Fruit fly (Drosophila melanogaster) whole organism, embryonic: ENCODE measurements around the gene Zaf1.

Experiments
- Abd-B ChIP-seq: fragments of 200-800 bp; sonication (Bioruptor generic); optimal IDR thresholded peaks from 2 replicates; lab custom pipeline; 2018; ENCODE audit warnings: missing biosample characterization, mild to moderate bottlenecking, missing genetic modification characterization, moderate library complexity
- Aef1 ChIP-seq: fragments of 200-800 bp; sonication (Bioruptor generic); IDR thresholded peaks from 3 replicates; pipeline ENCODE4 v1.3.6; 2022; ENCODE audit warnings: missing biosample characterization, missing genetic modification characterization
- Antp ChIP-seq: fragments of 200-800 bp; sonication (Bioruptor generic); optimal IDR thresholded peaks from 3 replicates; lab custom pipeline; 2016; ENCODE audit warnings: missing biosample characterization, missing genetic modification characterization
- Atf6 ChIP-seq: fragments of 200-800 bp; sonication (Bioruptor generic); IDR thresholded peaks from 2 replicates; pipeline ENCODE4 v1.3.6; 2022; ENCODE audit warnings: missing biosample characterization, missing genetic modification characterization
- Bteb2 ChIP-seq: fragments of 200-800 bp; sonication (Bioruptor generic); optimal IDR thresholded peaks from 2 replicates; lab custom pipeline; 2016; ENCODE audit warnings: missing biosample characterization, missing genetic modification characterization
- CG1024 ChIP-seq: fragments of 200-800 bp; sonication (Bioruptor generic); IDR thresholded peaks from 2 replicates; pipeline ENCODE4 v1.3.6; 2022; ENCODE audit warnings: missing biosample characterization, missing genetic modification characterization
- CG11398 ChIP-seq: fragments of 200-800 bp; sonication (Bioruptor generic); optimal IDR thresholded peaks from 2 replicates; lab custom pipeline; 2016; ENCODE audit warnings: missing biosample characterization, missing genetic modification characterization
- CG13287 ChIP-seq: fragments of 200-800 bp; sonication (Bioruptor generic); IDR thresholded peaks from 2 replicates; pipeline ENCODE4 v1.3.6; 2022; ENCODE audit warnings: missing biosample characterization, missing genetic modification characterization; ENCODE audit not compliant: partially characterized antibody
- CG17361 ChIP-seq: fragments of 200-800 bp; sonication (Bioruptor generic); IDR thresholded peaks from 3 replicates; pipeline ENCODE4 v1.3.6; 2022; ENCODE audit warnings: missing biosample characterization, missing genetic modification characterization
- CG2120 ChIP-seq: fragments of 200-800 bp; sonication (Bioruptor generic); optimal IDR thresholded peaks from 3 replicates; lab custom pipeline; 2016; ENCODE audit warnings: missing biosample characterization, missing genetic modification characterization
- CG2199 ChIP-seq: fragments of 200-800 bp; sonication (Bioruptor generic); IDR thresholded peaks from 3 replicates; pipeline ENCODE4 v1.3.6; 2022; ENCODE audit warnings: missing biosample characterization, missing genetic modification characterization
- CG2875 ChIP-seq: fragments of 200-800 bp; sonication (Bioruptor generic); optimal IDR thresholded peaks from 2 replicates; lab custom pipeline; 2017; ENCODE audit warnings: missing biosample characterization, mild to moderate bottlenecking, missing genetic modification characterization, missing genetic modification reagents
- CG32532 ChIP-seq: fragments of 200-800 bp; sonication (Bioruptor generic); IDR thresholded peaks from 2 replicates; pipeline ENCODE4 v1.3.6; 2022; ENCODE audit warnings: missing biosample characterization, missing genetic modification characterization
- CG3281 ChIP-seq: fragments of 200-800 bp; sonication (Bioruptor generic); optimal IDR thresholded peaks from 3 replicates; lab custom pipeline; 2017; ENCODE audit warnings: missing biosample characterization, mild to moderate bottlenecking, missing genetic modification characterization
- CG34224 ChIP-seq: fragments of 200-800 bp; sonication (Bioruptor generic); IDR thresholded peaks from 3 replicates; pipeline ENCODE4 v1.3.6; 2022; ENCODE audit warnings: missing biosample characterization, missing genetic modification characterization; ENCODE audit not compliant: partially characterized antibody
- CG34422 ChIP-seq: fragments of 200-800 bp; sonication (Bioruptor generic); IDR thresholded peaks from 3 replicates; pipeline ENCODE4 v1.3.6; 2022; ENCODE audit warnings: missing biosample characterization, missing genetic modification characterization
- CG4854 ChIP-seq: fragments of 200-800 bp; sonication (Bioruptor generic); optimal IDR thresholded peaks from 2 replicates; lab custom pipeline; 2016; ENCODE audit warnings: missing biosample characterization, missing genetic modification characterization, inconsistent platforms
- CG5953 ChIP-seq: fragments of 200-800 bp; sonication (Bioruptor generic); IDR thresholded peaks from 2 replicates; pipeline ENCODE4 v1.3.6; 2022; ENCODE audit warnings: missing biosample characterization, missing genetic modification characterization
- CG7928 ChIP-seq: fragments of 200-800 bp; sonication (Bioruptor generic); optimal IDR thresholded peaks from 2 replicates; lab custom pipeline; 2017; ENCODE audit warnings: missing biosample characterization, mild to moderate bottlenecking, missing genetic modification characterization
- CG8388 ChIP-seq: fragments of 200-800 bp; sonication (Bioruptor generic); optimal IDR thresholded peaks from 2 replicates; lab custom pipeline; 2019; ENCODE audit warnings: missing biosample characterization, mild to moderate bottlenecking, missing genetic modification characterization, moderate library complexity
- CG8944 ChIP-seq: fragments of 200-800 bp; sonication (Bioruptor generic); optimal IDR thresholded peaks from 3 replicates; lab custom pipeline; 2016; ENCODE audit warnings: missing biosample characterization, missing genetic modification characterization
- D ChIP-seq, 2 experiments: fragments of 200-800 bp in 1 of 2; fragments of >200 bp in 1 of 2; sonication (Bioruptor generic) in 1 of 2; optimal IDR thresholded peaks; 2 replicates in 1 of 2; 3 replicates in 1 of 2; lab custom pipeline; 2017; ENCODE audit warnings: mild to moderate bottlenecking in 1 of 2, missing biosample characterization in 1 of 2, missing genetic modification characterization in 1 of 2, missing genetic modification reagents in 1 of 2
- Doc2 ChIP-seq: fragments of 200-800 bp; sonication (Bioruptor generic); IDR thresholded peaks from 2 replicates; pipeline ENCODE4 v1.3.6; 2022; ENCODE audit warnings: missing biosample characterization, missing genetic modification characterization
- Doc3 ChIP-seq: fragments of 200-800 bp; sonication (Bioruptor generic); IDR thresholded peaks from 3 replicates; pipeline ENCODE4 v1.3.6; 2022; ENCODE audit warnings: missing biosample characterization, missing genetic modification characterization; ENCODE audit not compliant: partially characterized antibody
- Eip74EF ChIP-seq, 2 experiments: fragments of 200-800 bp in 1 of 2; fragments of >200 bp in 1 of 2; sonication (Bioruptor generic) in 1 of 2; optimal IDR thresholded peaks; 2 replicates each; lab custom pipeline; 2017 to 2019; ENCODE audit warnings: missing biosample characterization in 2 of 2, missing genetic modification characterization in 2 of 2, mild to moderate bottlenecking in 1 of 2, moderate library complexity in 1 of 2
- HHEX ChIP-seq: fragments of 200-800 bp; sonication (Bioruptor generic); optimal IDR thresholded peaks from 3 replicates; lab custom pipeline; 2017; ENCODE audit warnings: missing biosample characterization, mild to moderate bottlenecking, missing genetic modification characterization, missing genetic modification reagents
- Jarid2 ChIP-seq: fragments of 200-800 bp; sonication (Bioruptor generic); optimal IDR thresholded peaks from 3 replicates; lab custom pipeline; 2017; ENCODE audit warnings: mild to moderate bottlenecking, missing biosample characterization, missing genetic modification reagents, missing genetic modification characterization
- MBD-R2 ChIP-seq: fragments of 200-800 bp; sonication (Bioruptor generic); IDR thresholded peaks from 2 replicates; pipeline ENCODE4 v1.3.6; 2022; ENCODE audit warnings: missing biosample characterization, missing genetic modification characterization
- NC2α ChIP-seq: fragments of 200-800 bp; sonication (Bioruptor generic); optimal IDR thresholded peaks from 2 replicates; lab custom pipeline; 2016; ENCODE audit warnings: missing biosample characterization, missing genetic modification characterization
- Sin3A ChIP-seq: fragments of >200 bp; optimal IDR thresholded peaks from 2 replicates; lab custom pipeline; 2018
- Spps ChIP-seq: fragments of 200-800 bp; sonication (Bioruptor generic); optimal IDR thresholded peaks from 2 replicates; lab custom pipeline; 2018; ENCODE audit warnings: missing biosample characterization, mild to moderate bottlenecking, missing genetic modification characterization
- TFAM ChIP-seq: fragments of 200-800 bp; sonication (Bioruptor generic); optimal IDR thresholded peaks from 2 replicates; lab custom pipeline; 2017; ENCODE audit warnings: missing biosample characterization, missing genetic modification characterization, inconsistent platforms
- ara ChIP-seq: fragments of 200-800 bp; sonication (Bioruptor generic); IDR thresholded peaks from 2 replicates; pipeline ENCODE4 v1.3.6; 2022; ENCODE audit warnings: missing biosample characterization, missing genetic modification characterization
- bbx ChIP-seq: fragments of 200-800 bp; sonication (Bioruptor generic); IDR thresholded peaks from 2 replicates; pipeline ENCODE4 v1.3.6; 2022; ENCODE audit warnings: missing biosample characterization, missing genetic modification characterization; ENCODE audit not compliant: partially characterized antibody
- br ChIP-seq: fragments of >200 bp; optimal IDR thresholded peaks from 2 replicates; lab custom pipeline; 2017
- btn ChIP-seq: fragments of 200-800 bp; sonication (Bioruptor generic); optimal IDR thresholded peaks from 2 replicates; lab custom pipeline; 2016; ENCODE audit warnings: missing biosample characterization, missing genetic modification characterization
- cad ChIP-seq: fragments of >200 bp; optimal IDR thresholded peaks from 2 replicates; lab custom pipeline; 2017; ENCODE audit warnings: missing biosample characterization, missing genetic modification characterization
- caup ChIP-seq: fragments of 200-800 bp; sonication (Bioruptor generic); optimal IDR thresholded peaks from 3 replicates; lab custom pipeline; 2017; ENCODE audit warnings: missing biosample characterization, mild to moderate bottlenecking, missing genetic modification characterization, moderate library complexity; ENCODE audit not compliant: severe bottlenecking
- chm ChIP-seq: fragments of 200-800 bp; sonication (Bioruptor generic); IDR thresholded peaks from 2 replicates; pipeline ENCODE4 v1.3.6; 2022; ENCODE audit warnings: missing biosample characterization, missing genetic modification characterization
- croc ChIP-seq: fragments of 200-800 bp; sonication (Bioruptor generic); conservative IDR thresholded peaks from 3 replicates; pipeline ENCODE4 v1.3.6; 2022; ENCODE audit warnings: missing biosample characterization, missing genetic modification characterization
- hth ChIP-seq: fragments of >200 bp; optimal IDR thresholded peaks from 2 replicates; lab custom pipeline; 2017; ENCODE audit warnings: inconsistent platforms
- luna ChIP-seq: fragments of 200-800 bp; sonication (Bioruptor generic); optimal IDR thresholded peaks from 2 replicates; lab custom pipeline; 2016; ENCODE audit warnings: missing biosample characterization, missing genetic modification characterization
- mld ChIP-seq: fragments of 200-800 bp; sonication (Bioruptor generic); IDR thresholded peaks from 3 replicates; pipeline ENCODE4 v1.3.6; 2022; ENCODE audit warnings: missing biosample characterization, missing genetic modification characterization; ENCODE audit not compliant: partially characterized antibody
- pnt ChIP-seq: fragments of 200-800 bp; sonication (Bioruptor generic); optimal IDR thresholded peaks from 3 replicates; lab custom pipeline; 2016; ENCODE audit warnings: missing biosample characterization, missing genetic modification characterization
- psq ChIP-seq: fragments of 200-800 bp; sonication (Bioruptor generic); optimal IDR thresholded peaks from 2 replicates; lab custom pipeline; 2017; ENCODE audit warnings: missing biosample characterization, missing genetic modification characterization
- slou ChIP-seq: fragments of 200-800 bp; sonication (Bioruptor generic); optimal IDR thresholded peaks from 3 replicates; lab custom pipeline; 2016; ENCODE audit warnings: missing biosample characterization, missing genetic modification characterization
- tio ChIP-seq: fragments of 200-800 bp; sonication (Bioruptor generic); optimal IDR thresholded peaks from 2 replicates; lab custom pipeline; 2017; ENCODE audit warnings: missing biosample characterization, missing genetic modification characterization, inconsistent platforms
- toy ChIP-seq: fragments of 200-800 bp; sonication (Bioruptor generic); IDR thresholded peaks from 2 replicates; pipeline ENCODE4 v1.3.6; 2022; ENCODE audit warnings: missing biosample characterization, missing genetic modification characterization
- trem ChIP-seq: fragments of 200-800 bp; optimal IDR thresholded peaks from 3 replicates; lab custom pipeline; 2019; ENCODE audit warnings: missing biosample characterization, mild to moderate bottlenecking, missing genetic modification characterization, moderate library complexity
- vfl ChIP-seq: fragments of 200-800 bp; sonication (Bioruptor generic); optimal IDR thresholded peaks from 2 replicates; lab custom pipeline; 2016; ENCODE audit warnings: missing biosample characterization, missing genetic modification characterization
- wdn ChIP-seq: fragments of 200-800 bp; sonication (Bioruptor generic); IDR thresholded peaks from 2 replicates; pipeline ENCODE4 v1.3.6; 2022; ENCODE audit warnings: missing biosample characterization, missing genetic modification characterization
- zfh2 ChIP-seq: fragments of 200-800 bp; sonication (Bioruptor generic); optimal IDR thresholded peaks from 2 replicates; lab custom pipeline; 2016; ENCODE audit warnings: missing biosample characterization, missing genetic modification characterization

Zaf1 gene

dm6 chr3R:11663441-11663840 lies 38.0 kb upstream of the Zaf1 start:
- TF ChIP-seq wdn (GFP tag; lab: Robert Waterston, UW) = no peak
- TF ChIP-seq bbx (GFP tag; lab: Robert Waterston, UW) = no peak
- TF ChIP-seq CG2875 (GFP tag; lab: Kevin White, UChicago) = peak; percentile 19
- no peak for TF ChIP-seq chm (GFP tag; lab: Robert Waterston, UW)
- no peak for TF ChIP-seq Antp (GFP tag; lab: Kevin White, UChicago)
- no peak for TF ChIP-seq TFAM (GFP tag; lab: Kevin White, UChicago)
- no peak for TF ChIP-seq Spps
- TF ChIP-seq CG7928 = no peak
- no peak for TF ChIP-seq CG32532 (GFP tag; lab: Robert Waterston, UW)
- TF ChIP-seq CG2199 = no peak
- TF ChIP-seq btn (GFP tag; lab: Kevin White, UChicago) = no peak
- TF ChIP-seq psq (GFP tag; lab: Kevin White, UChicago) = no peak
- no peak for TF ChIP-seq CG13287 (GFP tag; lab: Robert Waterston, UW)
- TF ChIP-seq CG11398 (GFP tag; lab: Kevin White, UChicago) = no peak
- peak; percentile 49 for TF ChIP-seq Abd-B (GFP tag; lab: Kevin White, UChicago)
- TF ChIP-seq HHEX (GFP tag; lab: Kevin White, UChicago) = no peak
- TF ChIP-seq NC2α (GFP tag; lab: Kevin White, UChicago) = no peak
- no peak for TF ChIP-seq Sin3A (lab: Kevin White, UChicago)
- no peak for TF ChIP-seq ara (GFP tag; lab: Robert Waterston, UW)
- no peak for TF ChIP-seq mld (GFP tag; lab: Robert Waterston, UW)
- 0 out of 3 replicates have a peak, but pooled peaks have one; percentile 34 for TF ChIP-seq CG34422 (GFP tag; lab: Robert Waterston, UW)
- no peak for TF ChIP-seq tio (GFP tag; lab: Kevin White, UChicago)
- TF ChIP-seq Aef1 (GFP tag; lab: Robert Waterston, UW) = no peak
- no peak for TF ChIP-seq MBD-R2 (GFP tag; lab: Robert Waterston, UW)
- TF ChIP-seq CG34224 (GFP tag; lab: Robert Waterston, UW) = no peak
- no peak for TF ChIP-seq CG2120 (GFP tag; lab: Kevin White, UChicago)
- TF ChIP-seq pnt (GFP tag; lab: Kevin White, UChicago) = no peak
- TF ChIP-seq Bteb2 = no peak
- TF ChIP-seq CG8388 = peak; percentile 34
- TF ChIP-seq cad (GFP tag; lab: Kevin White, UChicago) = no peak
- no peak for TF ChIP-seq toy (GFP tag; lab: Robert Waterston, UW)
- no peak for TF ChIP-seq vfl (GFP tag; lab: Kevin White, UChicago)
- TF ChIP-seq CG4854 (GFP tag; lab: Kevin White, UChicago) = no peak
- TF ChIP-seq Atf6 (GFP tag; lab: Robert Waterston, UW) = no peak
- no peak for TF ChIP-seq slou (GFP tag; lab: Kevin White, UChicago)
- no peak for TF ChIP-seq hth
- TF ChIP-seq CG3281 (GFP tag; lab: Kevin White, UChicago) = no peak
- TF ChIP-seq trem (tag; lab: Kevin White, UChicago) = no peak
- peak in 1 of 2 experiments; percentile 65 for TF ChIP-seq Eip74EF (GFP tag; optimal IDR thresholded peaks at IDR 0.05; lab: Kevin White, UChicago)
- no peak for TF ChIP-seq CG8944
- TF ChIP-seq CG5953 (GFP tag; lab: Robert Waterston, UW) = no peak
- no peak for TF ChIP-seq zfh2 (GFP tag; lab: Kevin White, UChicago)
- TF ChIP-seq CG17361 (GFP tag; lab: Robert Waterston, UW) = peak; percentile 64; the same call in 2 of the 3 replicates
- no peak for TF ChIP-seq CG1024 (GFP tag; lab: Robert Waterston, UW)
- no peak for TF ChIP-seq croc (GFP tag; lab: Robert Waterston, UW)
- TF ChIP-seq caup (GFP tag; lab: Kevin White, UChicago) = no peak
- TF ChIP-seq D (optimal IDR thresholded peaks at IDR 0.05; lab: Kevin White, UChicago) = no peak
- peak; percentile 1 for TF ChIP-seq D (GFP tag; optimal IDR thresholded peaks at IDR 0.05; lab: Kevin White, UChicago)
- no peak for TF ChIP-seq Doc3
- TF ChIP-seq Doc2 = no peak
- TF ChIP-seq br (lab: Kevin White, UChicago) = no peak
- no peak for TF ChIP-seq Jarid2 (GFP tag; lab: Kevin White, UChicago)
- no peak for TF ChIP-seq luna (GFP tag; lab: Kevin White, UChicago)
